Worm (Caenorhabditis elegans): ENCODE measurements around the gene tbc-12.

tbc-12 gene

DNA sequence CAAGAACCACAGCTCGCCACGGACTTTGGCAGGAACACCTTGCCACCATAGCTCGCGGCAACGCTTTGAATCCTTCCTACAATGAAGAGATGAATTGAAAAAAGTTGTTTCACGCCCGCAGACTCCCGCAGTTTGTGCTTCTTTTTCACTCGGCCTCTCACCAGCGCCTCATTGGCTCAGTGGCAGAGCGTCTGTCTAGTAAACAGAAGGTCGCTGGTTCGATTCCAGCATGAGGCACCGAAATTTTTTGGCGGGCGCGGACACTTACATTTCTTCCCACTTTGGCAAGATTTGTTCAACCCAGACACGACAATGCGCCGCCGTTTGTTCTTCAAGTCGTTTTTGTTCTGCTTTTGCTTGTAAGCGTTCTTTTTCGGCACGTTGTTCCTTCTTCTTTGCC is 4.4 kb downstream of the tbc-12 start (continued):
- TF ChIP-seq php-3 (GFP tag; IDR thresholded peaks at IDR 0.05): peak; percentile 57
- TF ChIP-seq R02D3.7 (tag; optimal IDR thresholded peaks at IDR 0.05): no peak
- no peak for TF ChIP-seq Y75B8A.6 (GFP tag; IDR thresholded peaks at IDR 0.05)
- 0 out of 2 replicates have a peak, but pooled peaks have one; percentile 52 for TF ChIP-seq ZK337.2 (GFP tag; IDR thresholded peaks at IDR 0.05)
- TF ChIP-seq tag-97 (GFP tag; IDR thresholded peaks at IDR 0.05): no peak
- no peak for TF ChIP-seq jun-1 (tag; optimal IDR thresholded peaks at IDR 0.05)
- peak; percentile 39 for TF ChIP-seq rbr-2 (tag; optimal IDR thresholded peaks at IDR 0.05)
- no peak for TF ChIP-seq nhr-10 (tag; optimal IDR thresholded peaks at IDR 0.05)
- TF ChIP-seq D1046.2 (GFP tag; IDR thresholded peaks at IDR 0.05): 0 out of 2 replicates have a peak, but pooled peaks have one; percentile 63
- no peak for TF ChIP-seq pqm-1 (tag; optimal IDR thresholded peaks at IDR 0.05)
- TF ChIP-seq zfp-3 (GFP tag; conservative IDR thresholded peaks at IDR 0.05): peak; percentile 63; the same call in 1 of the 2 replicates
- TF ChIP-seq hlh-11 (tag; optimal IDR thresholded peaks at IDR 0.05): peak; percentile 38
- no peak for TF ChIP-seq lir-3 (tag; optimal IDR thresholded peaks at IDR 0.05)
- TF ChIP-seq ceh-82 (tag; optimal IDR thresholded peaks at IDR 0.05): no peak
- TF ChIP-seq zip-11 (GFP tag; IDR thresholded peaks at IDR 0.05): no peak
- TF ChIP-seq mxl-2 (GFP tag; conservative IDR thresholded peaks at IDR 0.05): no peak
- TF ChIP-seq mes-2 (tag; optimal IDR thresholded peaks at IDR 0.05; ENCODE audit: poor library complexity, severe bottlenecking): peak; percentile 75
- peak; percentile 56 for TF ChIP-seq mep-1 (tag; optimal IDR thresholded peaks at IDR 0.05)
- TF ChIP-seq nhr-6 (tag; optimal IDR thresholded peaks at IDR 0.05): no peak
- no peak for TF ChIP-seq ztf-7 (tag; optimal IDR thresholded peaks at IDR 0.05)
- no peak for TF ChIP-seq nhr-28 (tag; optimal IDR thresholded peaks at IDR 0.05)

DNA sequence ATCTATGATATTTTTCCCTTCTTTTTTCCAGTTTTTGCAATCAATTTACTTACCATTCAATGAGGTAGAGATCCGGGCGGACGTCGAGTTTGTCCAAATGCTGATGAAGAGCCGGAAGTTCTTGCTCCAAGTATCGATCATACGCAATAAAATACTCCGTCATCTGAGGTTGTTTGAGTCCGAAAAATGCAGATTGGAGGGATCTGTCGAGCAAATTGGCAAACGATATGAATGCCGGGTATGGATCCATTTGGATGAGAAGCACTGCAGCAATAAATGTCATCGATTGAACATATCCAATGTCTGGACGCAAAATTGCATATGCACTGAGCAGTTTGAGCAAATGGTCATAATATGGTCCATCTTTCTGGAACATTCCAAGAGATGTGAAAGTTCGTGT is 5.1 kb downstream of the tbc-12 start:
- TF ChIP-seq nhr-76 (tag; optimal IDR thresholded peaks at IDR 0.05) (no peak), snpc-1.2 (GFP tag; IDR thresholded peaks at IDR 0.05) (no peak), tag-97 (GFP tag; IDR thresholded peaks at IDR 0.05) (no peak), ztf-11 (tag; optimal IDR thresholded peaks at IDR 0.05) (no peak), nhr-111 (GFP tag; optimal IDR thresholded peaks at IDR 0.05) (no peak), ZK546.5 (tag; optimal IDR thresholded peaks at IDR 0.05) (no peak), lin-15B (tag; optimal IDR thresholded peaks at IDR 0.05) (no peak), zip-2 (tag; optimal IDR thresholded peaks at IDR 0.05) (no peak), spr-1 (tag; optimal IDR thresholded peaks at IDR 0.05) (no peak), T20F7.1 (GFP tag; optimal IDR thresholded peaks at IDR 0.05) (no peak), hlh-11 (tag; optimal IDR thresholded peaks at IDR 0.05) (no peak), nhr-42 (GFP tag; IDR thresholded peaks at IDR 0.05) (no peak), mes-2 (tag; optimal IDR thresholded peaks at IDR 0.05; ENCODE audit: poor library complexity, severe bottlenecking) (no peak), lin-13 (GFP tag; optimal IDR thresholded peaks at IDR 0.05) (no peak), ctbp-1 (GFP tag; IDR thresholded peaks at IDR 0.05) (no peak), Y105C5A.15 (GFP tag; IDR thresholded peaks at IDR 0.05) (no peak), egl-43 (GFP tag; IDR thresholded peaks at IDR 0.05) (no peak)

DNA sequence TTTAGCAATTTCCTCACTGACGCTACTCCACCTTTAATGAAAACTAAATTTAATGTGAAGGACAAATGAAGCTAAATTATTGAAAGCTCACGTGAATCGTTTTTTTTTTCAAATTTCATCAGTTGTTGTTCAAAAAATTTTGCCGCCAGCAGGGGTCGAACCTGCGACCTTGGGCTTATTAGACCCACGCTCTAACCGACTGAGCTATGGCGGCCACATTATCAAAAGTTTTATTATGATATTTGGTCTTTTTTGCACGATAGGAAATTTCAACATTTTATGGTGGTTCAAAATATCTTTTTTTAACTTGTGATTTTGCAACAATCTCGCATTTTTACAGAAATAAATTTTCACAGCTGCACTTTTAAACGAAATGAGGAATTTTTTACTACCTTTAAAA is 6.2 kb downstream of the tbc-12 start:
- TF ChIP-seq snpc-1.2 (GFP tag; IDR thresholded peaks at IDR 0.05) (peak; percentile 52; the same call in 1 of the 2 replicates), tra-1 (GFP tag; IDR thresholded peaks at IDR 0.05) (0 out of 2 replicates have a peak, but pooled peaks have one; percentile 35), ceh-44 (GFP tag; IDR thresholded peaks at IDR 0.05) (peak; percentile 32; the same call in 1 of the 2 replicates), mxl-2 (GFP tag; conservative IDR thresholded peaks at IDR 0.05) (0 out of 2 replicates have a peak, but pooled peaks have one; percentile 25), nhr-48 (tag; optimal IDR thresholded peaks at IDR 0.05) (no peak), Y48G9A.11 (GFP tag; IDR thresholded peaks at IDR 0.05) (0 out of 2 replicates have a peak, but pooled peaks have one; percentile 15), vab-7 (GFP tag; IDR thresholded peaks at IDR 0.05) (0 out of 2 replicates have a peak, but pooled peaks have one; percentile 32), daf-19 (GFP tag; conservative IDR thresholded peaks at IDR 0.05) (no peak), daf-16 (GFP tag; optimal IDR thresholded peaks at IDR 0.05) (peak in 1 of 2 experiments; percentile 8), daf-16 (tag; optimal IDR thresholded peaks at IDR 0.05) (peak; percentile 29), duxl-1 (tag; optimal IDR thresholded peaks at IDR 0.05; ENCODE audit: poor library complexity) (peak; percentile 27), lim-7 (GFP tag; IDR thresholded peaks at IDR 0.05) (peak; percentile 71), pha-4 (GFP tag; IDR thresholded peaks at IDR 0.05) (peak; percentile 76; the same call in 1 of the 2 replicates), pha-4 (tag; optimal IDR thresholded peaks at IDR 0.05) (no peak), gei-8 (GFP tag; optimal IDR thresholded peaks at IDR 0.05) (no peak), egl-43 (GFP tag; IDR thresholded peaks at IDR 0.05) (peak; percentile 47; the same call in 1 of the 2 replicates), arid-1 (GFP tag; conservative IDR thresholded peaks at IDR 0.05) (peak; percentile 44; the same call in 1 of the 2 replicates), ces-1 (GFP tag; optimal IDR thresholded peaks at IDR 0.05) (no peak), Y75B8A.6 (GFP tag; IDR thresholded peaks at IDR 0.05) (no peak), jun-1 (tag; optimal IDR thresholded peaks at IDR 0.05) (no peak)
